Worm (Caenorhabditis elegans) whole organism, mixed stage, embryonic: ENCODE results near the gene R09H10.3.
"Not testable (repeated sequence)": the region's sequence is repeated elsewhere in the genome, so short reads cannot be mapped to it uniquely, and the experiment has no call there.

ENCODE experiments used
- M03D4.4 ChIP-seq: sonication (generic microtip); optimal IDR thresholded peaks from 2 replicates; lab custom pipeline; 2017; ENCODE audit warnings: mild to moderate bottlenecking, missing genetic modification characterization, missing compliant biosample characterization
- bed-3 ChIP-seq: fragments of 200-800 bp; sonication (Bioruptor generic); optimal IDR thresholded peaks from 3 replicates; lab custom pipeline; 2018; ENCODE audit warnings: mild to moderate bottlenecking, missing genetic modification characterization, moderate library complexity, missing compliant biosample characterization
- blmp-1 ChIP-seq: fragments of 150-350 bp; optimal IDR thresholded peaks from 2 replicates; lab custom pipeline; 2014; ENCODE audit warnings: missing biosample characterization, missing genetic modification characterization
- ceh-39 ChIP-seq: fragments of 150-350 bp; optimal IDR thresholded peaks from 2 replicates; lab custom pipeline; 2014; ENCODE audit warnings: missing biosample characterization, missing genetic modification characterization
- ceh-43 ChIP-seq: fragments of 200-800 bp; sonication (Bioruptor generic); optimal IDR thresholded peaks from 2 replicates; lab custom pipeline; 2018; ENCODE audit warnings: mild to moderate bottlenecking, missing genetic modification characterization, moderate library complexity, missing compliant biosample characterization
- ceh-83 ChIP-seq: fragments of 200-800 bp; sonication (Bioruptor generic); optimal IDR thresholded peaks from 2 replicates; lab custom pipeline; 2018; ENCODE audit warnings: mild to moderate bottlenecking, missing genetic modification characterization, missing compliant biosample characterization
- ces-1 ChIP-seq: fragments of 150-350 bp; optimal IDR thresholded peaks from 2 replicates; lab custom pipeline; 2014; ENCODE audit warnings: missing biosample characterization, missing genetic modification reagents, missing genetic modification characterization
- drap-1 ChIP-seq: fragments of 200-800 bp; sonication (Bioruptor generic); optimal IDR thresholded peaks from 3 replicates; lab custom pipeline; 2018; ENCODE audit warnings: mild to moderate bottlenecking, missing genetic modification characterization, missing compliant biosample characterization
- elt-1 ChIP-seq: sonication (generic microtip); optimal IDR thresholded peaks from 2 replicates; lab custom pipeline; 2017; ENCODE audit warnings: missing genetic modification characterization, mild to moderate bottlenecking, missing compliant biosample characterization, antibody characterized with exemption, moderate library complexity, borderline replicate concordance; ENCODE audit not compliant: insufficient read depth
- elt-3 ChIP-seq: fragments of 150-350 bp; optimal IDR thresholded peaks from 2 replicates; lab custom pipeline; 2014; ENCODE audit warnings: missing biosample characterization, missing genetic modification characterization
- ham-2 ChIP-seq: fragments of 200-800 bp; sonication (Bioruptor generic); optimal IDR thresholded peaks from 2 replicates; lab custom pipeline; 2018; ENCODE audit warnings: mild to moderate bottlenecking, missing genetic modification characterization, missing compliant biosample characterization
- hlh-1 ChIP-seq: fragments of 150-350 bp; optimal IDR thresholded peaks from 2 replicates; lab custom pipeline; 2014; ENCODE audit warnings: missing biosample characterization, missing genetic modification reagents, missing genetic modification characterization
- lin-13 ChIP-seq: fragments of 150-350 bp; optimal IDR thresholded peaks from 2 replicates; lab custom pipeline; 2014; ENCODE audit warnings: missing biosample characterization, missing genetic modification characterization
- lin-32 ChIP-seq: fragments of 200-800 bp; sonication (Bioruptor generic); optimal IDR thresholded peaks from 2 replicates; lab custom pipeline; 2018; ENCODE audit warnings: mild to moderate bottlenecking, missing genetic modification characterization, missing compliant biosample characterization
- mab-5 ChIP-seq: fragments of 150-350 bp; optimal IDR thresholded peaks from 2 replicates; lab custom pipeline; 2014; ENCODE audit warnings: missing biosample characterization, missing genetic modification characterization
- mep-1 ChIP-seq: fragments of 150-350 bp; optimal IDR thresholded peaks from 2 replicates; lab custom pipeline; 2017; ENCODE audit warnings: missing biosample characterization, missing genetic modification reagents, missing genetic modification characterization, inconsistent platforms
- mls-2 ChIP-seq: sonication (generic microtip); optimal IDR thresholded peaks from 2 replicates; lab custom pipeline; 2016; ENCODE audit warnings: mild to moderate bottlenecking, missing genetic modification characterization, moderate library complexity, missing compliant biosample characterization
- nhr-12 ChIP-seq: fragments of 150-350 bp; optimal IDR thresholded peaks from 2 replicates; lab custom pipeline; 2014; ENCODE audit warnings: missing biosample characterization, missing genetic modification characterization
- nhr-2 ChIP-seq: fragments of 150-350 bp; optimal IDR thresholded peaks from 2 replicates; lab custom pipeline; 2014; ENCODE audit warnings: missing biosample characterization, missing genetic modification characterization
- nhr-237 ChIP-seq: fragments of 150-350 bp; optimal IDR thresholded peaks from 2 replicates; lab custom pipeline; 2014; ENCODE audit warnings: missing biosample characterization, missing genetic modification characterization
- nhr-28 ChIP-seq: fragments of 150-350 bp; optimal IDR thresholded peaks from 2 replicates; lab custom pipeline; 2014; ENCODE audit warnings: missing biosample characterization, missing genetic modification characterization
- nhr-76 ChIP-seq: sonication (generic microtip); optimal IDR thresholded peaks from 2 replicates; lab custom pipeline; 2017; ENCODE audit warnings: missing biosample characterization, missing genetic modification characterization
- pha-4 ChIP-seq: fragments of 150-350 bp; optimal IDR thresholded peaks from 2 replicates; lab custom pipeline; 2018; ENCODE audit warnings: missing biosample characterization, missing genetic modification reagents, missing genetic modification characterization
- sem-2 ChIP-seq: fragments of 200-800 bp; sonication (Bioruptor generic); optimal IDR thresholded peaks from 2 replicates; lab custom pipeline; 2018; ENCODE audit warnings: mild to moderate bottlenecking, missing genetic modification characterization, missing compliant biosample characterization
- snpc-4 ChIP-seq: fragments of 150-350 bp; optimal IDR thresholded peaks from 2 replicates; lab custom pipeline; 2014; ENCODE audit warnings: missing biosample characterization, missing genetic modification characterization
- sptf-1 ChIP-seq: sonication (generic microtip); optimal IDR thresholded peaks from 2 replicates; lab custom pipeline; 2017; ENCODE audit warnings: mild to moderate bottlenecking, missing genetic modification characterization, moderate library complexity, missing compliant biosample characterization
- tbx-8 ChIP-seq: fragments of 200-800 bp; sonication (Bioruptor generic); optimal IDR thresholded peaks from 2 replicates; lab custom pipeline; 2018; ENCODE audit warnings: mild to moderate bottlenecking, missing genetic modification characterization, moderate library complexity, missing compliant biosample characterization
- unc-120 ChIP-seq: sonication (generic microtip); optimal IDR thresholded peaks from 2 replicates; lab custom pipeline; 2017; ENCODE audit warnings: missing genetic modification characterization, missing compliant biosample characterization; ENCODE audit not compliant: poor library complexity, severe bottlenecking
- unc-39 ChIP-seq: fragments of 150-350 bp; optimal IDR thresholded peaks from 2 replicates; lab custom pipeline; 2014; ENCODE audit warnings: missing biosample characterization, missing genetic modification characterization
- unc-62 ChIP-seq: fragments of 150-350 bp; optimal IDR thresholded peaks from 2 replicates; lab custom pipeline; 2014; ENCODE audit warnings: missing biosample characterization, missing genetic modification reagents, missing genetic modification characterization
- zip-8 ChIP-seq: fragments of 150-350 bp; optimal IDR thresholded peaks from 2 replicates; lab custom pipeline; 2014; ENCODE audit warnings: missing biosample characterization, missing genetic modification characterization
- ztf-11 ChIP-seq: fragments of 150-350 bp; optimal IDR thresholded peaks from 2 replicates; lab custom pipeline; 2014; ENCODE audit warnings: missing biosample characterization, missing genetic modification characterization

R09H10.3 gene

DNA sequence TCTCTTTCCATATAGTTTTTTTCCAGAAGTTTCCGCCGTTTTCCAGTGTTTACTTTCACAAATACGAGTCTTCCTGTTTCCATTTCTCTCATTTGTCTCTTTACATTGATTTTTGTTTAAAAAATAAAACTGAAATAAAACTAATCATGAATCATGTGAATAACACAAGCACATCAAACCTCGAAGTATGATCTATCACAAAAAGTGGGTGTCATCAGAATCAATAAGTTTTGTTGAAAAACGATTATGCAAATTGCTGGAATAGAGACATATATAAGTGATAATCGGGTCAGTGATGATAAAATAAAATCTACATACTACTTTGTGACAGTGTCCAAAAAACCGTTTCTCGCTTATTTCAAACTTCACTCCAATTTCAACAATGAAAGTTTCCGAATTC lies 14.0 kb downstream of the R09H10.3 start, which contains the start of gene R09H10.7:
R09H10.7 (plus strand) TSS at position 301 of the 400 bp plus-strand sequence.
- no peak for TF ChIP-seq nhr-2
- no peak for TF ChIP-seq tbx-8 (GFP tag; lab: Kevin White, UChicago)

DNA sequence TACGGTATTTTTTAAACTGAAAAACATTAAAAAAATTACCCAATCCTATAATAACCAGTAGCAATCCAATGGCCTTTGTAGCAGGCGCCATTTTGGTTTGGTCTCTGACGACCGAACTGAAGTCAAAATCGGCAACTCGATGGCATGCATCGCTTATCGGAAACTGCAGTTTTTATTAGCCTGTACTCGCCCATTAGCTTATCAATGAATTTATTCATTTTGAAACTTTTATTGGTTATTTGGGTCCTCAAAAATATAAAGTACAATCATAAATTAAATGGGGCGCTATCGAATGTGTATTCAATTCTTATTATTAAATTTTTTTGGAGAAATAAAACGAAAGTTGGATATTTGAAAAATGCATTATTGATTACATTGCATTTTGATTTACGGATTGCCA lies 21.9 kb downstream of the R09H10.3 start, which contains the start of gene R09H10.5:
R09H10.5 (minus strand) TSS at position 106 of the 400 bp plus-strand sequence.
- TF ChIP-seq sem-2 (GFP tag; lab: Kevin White, UChicago) (no peak), ceh-83 (GFP tag; lab: Kevin White, UChicago) (no peak), sptf-1 (tag; lab: Kevin White, UChicago) (no peak), unc-120 (tag; lab: Kevin White, UChicago) (no peak), tbx-8 (GFP tag; lab: Kevin White, UChicago) (no peak), pha-4 (tag; lab: Kevin White, UChicago) (no peak), ceh-43 (GFP tag; lab: Kevin White, UChicago) (no peak)
- TF ChIP-seq, all 35 proteins: peak for 0

- no peak for TF ChIP-seq hlh-1 (tag; lab: Kevin White, UChicago)
- TF ChIP-seq nhr-2 = no peak
- no peak for TF ChIP-seq ham-2 (GFP tag; lab: Kevin White, UChicago)
- TF ChIP-seq ceh-43 (GFP tag; lab: Kevin White, UChicago) = no peak
- no peak for TF ChIP-seq sem-2 (GFP tag; lab: Kevin White, UChicago)
- no peak for TF ChIP-seq tbx-8 (GFP tag; lab: Kevin White, UChicago)
Observed at ce11 chrIV:10630953-10631554, 24.2 kb downstream of the R09H10.3 start, which contains the start of gene F56C4.4. TSS of gene F56C4.4 (minus strand) at chrIV:10631267.

DNA sequence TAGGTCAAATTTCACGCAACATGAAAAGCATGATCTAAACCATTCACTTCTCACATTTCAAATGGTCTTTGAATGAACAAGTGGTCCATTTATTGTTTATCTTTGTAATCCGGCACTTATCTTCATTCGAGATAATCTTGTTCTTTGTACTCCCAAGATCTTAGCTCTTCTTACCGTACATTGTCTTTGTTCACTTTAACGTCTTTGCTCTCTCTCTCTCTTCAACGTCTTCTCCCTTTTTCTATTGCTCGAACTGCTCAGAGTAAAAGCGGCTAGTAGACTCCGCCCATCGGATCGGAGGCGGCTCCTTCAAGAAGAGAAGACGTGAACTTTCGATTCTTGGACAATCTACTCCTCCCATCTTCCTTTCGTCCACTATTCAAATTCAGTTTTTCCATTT lies 29.8 kb downstream of the R09H10.3 start, which contains the start of gene F56C4.1:
F56C4.1 (plus strand) TSS at position 301 of the 400 bp plus-strand sequence.
- no peak for TF ChIP-seq zip-8 (tag; lab: Kevin White, UChicago)
- TF ChIP-seq ceh-83 (GFP tag; lab: Kevin White, UChicago) = no peak
- no peak for TF ChIP-seq lin-32 (GFP tag; lab: Kevin White, UChicago)
- no peak for TF ChIP-seq ceh-39 (tag; lab: Kevin White, UChicago)
- no peak for TF ChIP-seq snpc-4 (tag; lab: Kevin White, UChicago)
- no peak for TF ChIP-seq lin-13 (tag; lab: Kevin White, UChicago)
- no peak for TF ChIP-seq nhr-76 (tag; lab: Kevin White, UChicago)
- TF ChIP-seq M03D4.4 (tag; lab: Kevin White, UChicago) = no peak
- no peak for TF ChIP-seq elt-3 (tag; lab: Kevin White, UChicago)
- TF ChIP-seq unc-39 (tag; lab: Kevin White, UChicago) = no peak
- TF ChIP-seq mep-1 (tag; lab: Kevin White, UChicago) = no peak
- no peak for TF ChIP-seq ztf-11 (tag; lab: Kevin White, UChicago)

DNA sequence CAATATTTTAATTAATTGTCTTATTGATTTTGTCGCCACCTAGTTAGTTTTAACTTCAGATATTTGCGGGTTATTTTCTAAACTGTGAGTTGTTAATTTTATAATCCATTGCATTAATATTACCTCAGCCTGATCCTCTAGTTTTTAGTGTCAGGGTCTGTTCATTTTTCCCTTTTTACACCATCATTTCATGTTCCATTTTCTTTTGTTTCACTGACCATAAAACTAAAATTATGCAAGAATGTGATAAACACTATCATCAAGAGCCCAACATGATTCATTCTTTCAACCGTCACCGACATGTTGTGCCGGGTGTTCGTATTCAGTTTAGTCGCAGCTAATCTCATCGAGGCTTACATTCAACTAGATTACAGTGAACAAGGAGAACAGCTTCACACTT lies 32.1 kb downstream of the R09H10.3 start, which contains the start of gene F56C4.2:
F56C4.2 (plus strand) TSS at position 301 of the 400 bp plus-strand sequence.
- TF ChIP-seq ceh-83 (GFP tag; lab: Kevin White, UChicago) (no peak), elt-3 (tag; lab: Kevin White, UChicago) (no peak), nhr-76 (tag; lab: Kevin White, UChicago) (no peak), mab-5 (tag; lab: Kevin White, UChicago) (no peak)

DNA sequence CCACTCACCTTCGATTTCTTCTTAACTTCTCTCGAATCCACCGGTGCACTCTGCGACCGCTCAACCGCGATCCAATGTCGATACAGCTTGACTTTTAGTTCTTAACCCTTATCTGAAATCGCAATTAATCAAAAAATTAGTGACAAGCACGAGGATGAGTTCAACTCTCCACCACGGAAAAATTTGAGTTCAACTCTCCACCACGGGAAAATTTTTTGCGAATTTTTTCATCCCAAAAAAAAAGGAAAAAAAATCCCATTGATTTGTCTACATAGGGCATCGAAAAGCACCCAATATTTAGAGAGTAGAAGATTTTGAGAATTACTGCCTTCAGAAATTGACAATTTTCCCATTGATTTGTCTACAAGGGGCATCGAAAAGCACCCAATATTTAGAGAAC lies 47.2 kb downstream of the R09H10.3 start, which contains the start of gene glb-19:
glb-19 (minus strand) TSS at position 101 of the 400 bp plus-strand sequence.
- TF ChIP-seq unc-62 (GFP tag; lab: Kevin White, UChicago); elt-3 (tag; lab: Kevin White, UChicago); ztf-11 (tag; lab: Kevin White, UChicago): not testable (repeated sequence)
- TF ChIP-seq, all 35 proteins: peak for 0; not testable (repeated sequence) for 35

- TF ChIP-seq lin-32 (GFP tag; lab: Kevin White, UChicago) (no peak), hlh-1 (tag; lab: Kevin White, UChicago) (no peak), snpc-4 (tag; lab: Kevin White, UChicago) (no peak), ceh-39 (tag; lab: Kevin White, UChicago) (no peak), ceh-43 (GFP tag; lab: Kevin White, UChicago) (no peak), ham-2 (GFP tag; lab: Kevin White, UChicago) (no peak), ces-1 (GFP tag; lab: Kevin White, UChicago) (no peak), nhr-12 (tag; lab: Kevin White, UChicago) (no peak), drap-1 (GFP tag; lab: Kevin White, UChicago) (no peak), M03D4.4 (tag; lab: Kevin White, UChicago) (no peak), ceh-83 (GFP tag; lab: Kevin White, UChicago) (no peak), elt-1 (tag; lab: Kevin White, UChicago) (no peak), nhr-28 (no peak), mls-2 (tag; lab: Kevin White, UChicago) (no peak), blmp-1 (no peak), bed-3 (no peak), nhr-2 (no peak), nhr-237 (tag; lab: Kevin White, UChicago) (no peak), unc-39 (tag; lab: Kevin White, UChicago) (no peak), mep-1 (tag; lab: Kevin White, UChicago) (no peak)
- TF ChIP-seq, all 35 proteins: peak for 0
Observed at ce11 chrIV:10656770-10657323, 50.0 kb downstream of the R09H10.3 start, which contains the start of gene K08C7.1. TSS of gene K08C7.1 (plus strand) at chrIV:10656812.
